Worm (Caenorhabditis elegans) whole organism, dauer: ENCODE measurements around the gene tag-124.

Experiments
- unc-62 ChIP-seq: sonication (generic microtip); optimal IDR thresholded peaks from 2 replicates; lab custom pipeline; 2017; ENCODE audit warnings: missing biosample characterization, missing genetic modification reagents, missing genetic modification characterization

Gene tag-124

ce11 chrII:9605336-9605735 lies 14.2 kb downstream of the tag-124 start, which contains the start of gene nhr-19:
nhr-19 (minus strand) TSS chrII:9605526.
- no peak for TF ChIP-seq unc-62 (GFP tag; lab: Kevin White, UChicago)

- no peak for TF ChIP-seq unc-62 (GFP tag; lab: Kevin White, UChicago)
Observed at ce11 chrII:9605954-9606353, 14.9 kb downstream of the tag-124 start.

- TF ChIP-seq unc-62 (GFP tag; lab: Kevin White, UChicago) = no peak
Observed at ce11 chrII:9606485-9607036, 15.5 kb downstream of the tag-124 start.

- TF ChIP-seq unc-62 (GFP tag; lab: Kevin White, UChicago) = no peak
Observed at ce11 chrII:9607137-9607536, 16.0 kb downstream of the tag-124 start.

ce11 chrII:9609296-9609695 lies 18.2 kb downstream of the tag-124 start, which contains the start of gene pap-2:
pap-2 (minus strand) TSS chrII:9609396.
- no peak for TF ChIP-seq unc-62 (GFP tag; lab: Kevin White, UChicago)

ce11 chrII:9611347-9611923 lies 20.3 kb downstream of the tag-124 start, which contains the start of the genes T15H9.5 and T15H9.4:
T15H9.5 (minus strand) TSS chrII:9611447.
T15H9.4 (plus strand) TSS chrII:9611873.
- TF ChIP-seq unc-62 (GFP tag; lab: Kevin White, UChicago) = no peak

ce11 chrII:9614728-9615127 lies 23.6 kb downstream of the tag-124 start, which contains the start of gene hlh-6:
hlh-6 (minus strand) TSS chrII:9614828.
- no peak for TF ChIP-seq unc-62 (GFP tag; lab: Kevin White, UChicago)

- TF ChIP-seq unc-62 (GFP tag; lab: Kevin White, UChicago) = no peak
Observed at ce11 chrII:9617039-9617901, 26.2 kb downstream of the tag-124 start, which contains the start of gene hal-3. hal-3 (minus strand) TSS chrII:9617125.

ce11 chrII:9617902-9618245 lies 26.8 kb downstream of the tag-124 start:
- no peak for TF ChIP-seq unc-62 (GFP tag; lab: Kevin White, UChicago)

ce11 chrII:9618759-9619158 lies 27.7 kb downstream of the tag-124 start:
- TF ChIP-seq unc-62 (GFP tag; lab: Kevin White, UChicago) = no peak

- TF ChIP-seq unc-62 (GFP tag; lab: Kevin White, UChicago) = no peak
Observed at ce11 chrII:9619402-9619862, 28.3 kb downstream of the tag-124 start.

ce11 chrII:9619995-9620535 lies 29.0 kb downstream of the tag-124 start:
- no peak for TF ChIP-seq unc-62 (GFP tag; lab: Kevin White, UChicago)

ce11 chrII:9620616-9621015 lies 29.5 kb downstream of the tag-124 start:
- TF ChIP-seq unc-62 (GFP tag; lab: Kevin White, UChicago) = no peak

ce11 chrII:9621121-9621520 lies 30.0 kb downstream of the tag-124 start:
- no peak for TF ChIP-seq unc-62 (GFP tag; lab: Kevin White, UChicago)

ce11 chrII:9621913-9622348 lies 30.8 kb downstream of the tag-124 start:
- no peak for TF ChIP-seq unc-62 (GFP tag; lab: Kevin White, UChicago)
